Worm (Caenorhabditis elegans) whole organism, young adult: ENCODE data around the gene C03C10.2.

Source experiments
- C06A6.2 ChIP-seq: fragments of 200-800 bp; sonication (Bioruptor generic); conservative IDR thresholded peaks from 2 replicates; pipeline ENCODE4 v1.3.6; 2022; ENCODE audit warnings: missing genetic modification characterization, missing compliant biosample characterization
- D2030.7 ChIP-seq: fragments of 200-800 bp; sonication (Bioruptor generic); IDR thresholded peaks from 2 replicates; pipeline ENCODE4 v1.3.6; 2022; ENCODE audit warnings: missing genetic modification reagents, missing genetic modification characterization, missing compliant biosample characterization
- F22D6.2 ChIP-seq: sonication (generic microtip); optimal IDR thresholded peaks from 2 replicates; lab custom pipeline; 2016; ENCODE audit warnings: mild to moderate bottlenecking, missing genetic modification characterization, missing compliant biosample characterization
- F37B4.10 ChIP-seq: fragments of 200-800 bp; sonication (Bioruptor generic); IDR thresholded peaks from 2 replicates; pipeline ENCODE4 v1.3.6; 2022; ENCODE audit warnings: missing genetic modification characterization, missing compliant biosample characterization
- F49E8.2 ChIP-seq: sonication (generic microtip); optimal IDR thresholded peaks from 3 replicates; lab custom pipeline; 2017; ENCODE audit warnings: missing genetic modification characterization, mild to moderate bottlenecking, missing compliant biosample characterization, antibody characterized with exemption, moderate library complexity; ENCODE audit not compliant: insufficient read depth
- ZK185.1 ChIP-seq: sonication (generic microtip); optimal IDR thresholded peaks from 2 replicates; lab custom pipeline; 2016; ENCODE audit warnings: mild to moderate bottlenecking, missing genetic modification characterization, missing compliant biosample characterization; ENCODE audit not compliant: poor library complexity, severe bottlenecking
- akir-1 ChIP-seq: fragments of 200-800 bp; sonication (Bioruptor generic); optimal IDR thresholded peaks from 2 replicates; lab custom pipeline; 2018; ENCODE audit warnings: mild to moderate bottlenecking, missing genetic modification characterization, moderate library complexity, missing compliant biosample characterization
- attf-6 ChIP-seq: fragments of 200-800 bp; sonication (Bioruptor generic); IDR thresholded peaks from 2 replicates; pipeline ENCODE4 v1.3.6; 2022; ENCODE audit warnings: missing genetic modification reagents, missing genetic modification characterization, missing compliant biosample characterization
- bed-2 ChIP-seq: fragments of 200-800 bp; sonication (Bioruptor generic); IDR thresholded peaks from 2 replicates; pipeline ENCODE4 v1.3.6; 2022; ENCODE audit warnings: missing genetic modification reagents, missing genetic modification characterization, missing compliant biosample characterization
- cebp-1 ChIP-seq, 2 experiments: fragments of 200-800 bp in 1 of 2; sonication (Bioruptor generic) in 1 of 2; sonication (generic microtip) in 1 of 2; IDR thresholded peaks in 1 of 2; optimal IDR thresholded peaks in 1 of 2; 2 replicates each; pipeline versions ENCODE4 v1.3.6 to Lab custom; 2017 to 2022; ENCODE audit warnings: missing compliant biosample characterization in 2 of 2, missing genetic modification characterization in 2 of 2, mild to moderate bottlenecking in 1 of 2, missing genetic modification reagents in 1 of 2, moderate library complexity in 1 of 2
- ceh-40 ChIP-seq: fragments of 200-800 bp; sonication (Bioruptor generic); IDR thresholded peaks from 2 replicates; pipeline ENCODE4 v1.3.6; 2022; ENCODE audit warnings: missing genetic modification characterization, missing compliant biosample characterization
- ceh-58 ChIP-seq: fragments of 200-800 bp; sonication (Bioruptor generic); IDR thresholded peaks from 2 replicates; pipeline ENCODE4 v1.3.6; 2022; ENCODE audit warnings: missing genetic modification characterization, missing compliant biosample characterization
- ceh-79 ChIP-seq: sonication (generic microtip); optimal IDR thresholded peaks from 2 replicates; lab custom pipeline; 2017; ENCODE audit warnings: mild to moderate bottlenecking, missing genetic modification characterization, missing compliant biosample characterization
- ceh-91 ChIP-seq: fragments of 200-800 bp; sonication (Bioruptor generic); IDR thresholded peaks from 2 replicates; pipeline ENCODE4 v1.3.6; 2022; ENCODE audit warnings: missing genetic modification reagents, missing genetic modification characterization, missing compliant biosample characterization
- die-1 ChIP-seq: sonication (generic microtip); optimal IDR thresholded peaks from 2 replicates; lab custom pipeline; 2016; ENCODE audit warnings: missing genotype, mild to moderate bottlenecking, missing genetic modification characterization, missing compliant biosample characterization
- dpff-1 ChIP-seq: sonication (generic microtip); optimal IDR thresholded peaks from 2 replicates; lab custom pipeline; 2017; ENCODE audit warnings: mild to moderate bottlenecking, missing genetic modification characterization, missing compliant biosample characterization
- dpl-1 ChIP-seq: fragments of 150-350 bp; optimal IDR thresholded peaks from 2 replicates; lab custom pipeline; 2014; ENCODE audit warnings: missing biosample characterization, missing genetic modification reagents, missing genetic modification characterization
- efl-1 ChIP-seq: fragments of 150-350 bp; optimal IDR thresholded peaks from 2 replicates; lab custom pipeline; 2014; ENCODE audit warnings: missing biosample characterization, missing genetic modification reagents, missing genetic modification characterization
- egrh-3 ChIP-seq: fragments of 200-800 bp; sonication (Bioruptor generic); IDR thresholded peaks from 2 replicates; pipeline ENCODE4 v1.3.6; 2022; ENCODE audit warnings: missing genetic modification reagents, missing genetic modification characterization, missing compliant biosample characterization
- hmg-1.2 ChIP-seq: fragments of 200-800 bp; sonication (Bioruptor generic); IDR thresholded peaks from 2 replicates; pipeline ENCODE4 v1.3.6; 2022; ENCODE audit warnings: missing genetic modification reagents, missing genetic modification characterization, missing compliant biosample characterization
- hsf-1 ChIP-seq: fragments of 200-800 bp; sonication (Bioruptor generic); IDR thresholded peaks from 2 replicates; pipeline ENCODE4 v1.3.6; 2022; ENCODE audit warnings: missing genetic modification reagents, missing genetic modification characterization, missing compliant biosample characterization
- lin-35 ChIP-seq, 3 experiments: fragments of 150-350 bp in 2 of 3; sonication (generic microtip) in 1 of 3; optimal IDR thresholded peaks; 2 replicates each; lab custom pipeline; 2014 to 2018; ENCODE audit warnings: missing biosample characterization in 3 of 3, missing genetic modification characterization in 3 of 3, missing genetic modification reagents in 3 of 3
- lin-54 ChIP-seq: fragments of 200-800 bp; sonication (Bioruptor generic); optimal IDR thresholded peaks from 2 replicates; lab custom pipeline; 2018; ENCODE audit warnings: mild to moderate bottlenecking, missing genetic modification characterization, missing compliant biosample characterization
- lir-1 ChIP-seq: fragments of 200-800 bp; sonication (Bioruptor generic); conservative IDR thresholded peaks from 2 replicates; pipeline ENCODE4 v1.3.6; 2022; ENCODE audit warnings: missing genetic modification reagents, missing genetic modification characterization, missing compliant biosample characterization
- madf-3 ChIP-seq: fragments of 200-800 bp; sonication (Bioruptor generic); IDR thresholded peaks from 2 replicates; pipeline ENCODE4 v1.3.6; 2022; ENCODE audit warnings: missing genetic modification reagents, missing genetic modification characterization, missing compliant biosample characterization
- madf-6 ChIP-seq: fragments of 200-800 bp; sonication (Bioruptor generic); IDR thresholded peaks from 2 replicates; pipeline ENCODE4 v1.3.6; 2022; ENCODE audit warnings: missing genetic modification reagents, missing genetic modification characterization, missing compliant biosample characterization
- madf-8 ChIP-seq: fragments of 200-800 bp; sonication (Bioruptor generic); conservative IDR thresholded peaks from 2 replicates; pipeline ENCODE4 v1.3.6; 2022; ENCODE audit warnings: missing genetic modification reagents, missing genetic modification characterization, missing compliant biosample characterization
- mcd-1 ChIP-seq: fragments of 200-800 bp; sonication (Bioruptor generic); IDR thresholded peaks from 2 replicates; pipeline ENCODE4 v1.3.6; 2022; ENCODE audit warnings: missing genetic modification reagents, missing genetic modification characterization, missing compliant biosample characterization
- mel-28 ChIP-seq: sonication (generic microtip); optimal IDR thresholded peaks from 2 replicates; lab custom pipeline; 2016; ENCODE audit warnings: borderline replicate concordance, mild to moderate bottlenecking, missing genetic modification characterization, missing compliant biosample characterization
- mes-4 ChIP-seq: sonication (generic microtip); optimal IDR thresholded peaks from 2 replicates; lab custom pipeline; 2016; ENCODE audit warnings: missing genotype, missing genetic modification characterization, missing compliant biosample characterization
- nhr-120 ChIP-seq: fragments of 200-800 bp; sonication (Bioruptor generic); IDR thresholded peaks from 2 replicates; pipeline ENCODE4 v1.3.6; 2022; ENCODE audit warnings: missing genetic modification characterization, missing compliant biosample characterization
- pbrm-1 ChIP-seq: fragments of 200-800 bp; sonication (Bioruptor generic); IDR thresholded peaks from 2 replicates; pipeline ENCODE4 v1.3.6; 2022; ENCODE audit warnings: missing genetic modification reagents, missing genetic modification characterization, missing compliant biosample characterization
- rpc-1 ChIP-seq, 2 experiments: fragments of 150-350 bp in 1 of 2; sonication (generic microtip) in 1 of 2; optimal IDR thresholded peaks; 2 replicates each; lab custom pipeline; 2014 to 2018; ENCODE audit warnings: missing biosample characterization in 1 of 2, missing genetic modification characterization in 1 of 2, missing genetic modification reagents in 1 of 2, missing genotype in 1 of 2
- sea-2 ChIP-seq: fragments of 200-800 bp; sonication (Bioruptor generic); IDR thresholded peaks from 2 replicates; pipeline ENCODE4 v1.3.6; 2022; ENCODE audit warnings: missing genetic modification characterization, missing compliant biosample characterization
- snpc-1.1 ChIP-seq: sonication (generic microtip); optimal IDR thresholded peaks from 2 replicates; lab custom pipeline; 2017; ENCODE audit warnings: missing genetic modification characterization, mild to moderate bottlenecking, missing compliant biosample characterization, antibody characterized with exemption, moderate library complexity, missing genotype, missing genetic modification reagents; ENCODE audit not compliant: insufficient read depth
- somi-1 ChIP-seq: fragments of 200-800 bp; sonication (Bioruptor generic); optimal IDR thresholded peaks from 2 replicates; lab custom pipeline; 2018; ENCODE audit warnings: mild to moderate bottlenecking, missing genetic modification characterization, missing compliant biosample characterization
- sptf-2 ChIP-seq: fragments of 200-800 bp; sonication (Bioruptor generic); optimal IDR thresholded peaks from 2 replicates; lab custom pipeline; 2018; ENCODE audit warnings: mild to moderate bottlenecking, missing genetic modification characterization, missing compliant biosample characterization
- tbp1 ChIP-seq: fragments of 200-800 bp; sonication (Bioruptor generic); optimal IDR thresholded peaks from 2 replicates; lab custom pipeline; 2018; ENCODE audit warnings: mild to moderate bottlenecking, missing genetic modification characterization, missing compliant biosample characterization
- zfh-2 ChIP-seq: fragments of 200-800 bp; sonication (Bioruptor generic); conservative IDR thresholded peaks from 2 replicates; pipeline ENCODE4 v1.3.6; 2022; ENCODE audit warnings: missing genetic modification reagents, missing genetic modification characterization, missing compliant biosample characterization

Gene C03C10.2

DNA sequence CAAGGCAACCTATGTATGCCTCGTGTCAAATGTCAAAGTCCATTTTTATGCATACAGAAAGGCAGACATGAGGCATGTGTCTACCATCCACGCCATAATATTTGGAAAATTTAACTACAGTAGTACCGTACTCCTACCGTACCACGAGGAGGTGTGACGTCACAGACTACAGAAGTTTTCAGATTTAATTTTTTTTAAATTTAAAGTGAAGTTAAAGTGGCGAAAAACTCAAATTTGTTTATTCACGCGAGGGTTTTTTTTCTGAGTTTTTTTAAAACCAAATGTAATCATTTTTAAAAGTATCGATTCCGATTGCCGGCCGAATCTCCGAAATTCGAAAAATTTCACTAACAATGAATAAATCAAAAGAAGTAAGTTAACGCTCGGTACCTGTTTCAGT, at the start of gene C03C10.2:
Gene C03C10.2 (plus strand): TSS at position 301 of the 400 bp plus-strand sequence.
- TF ChIP-seq F49E8.2 (tag; lab: Kevin White, UChicago) = no peak
- TF ChIP-seq somi-1 (GFP tag; lab: Kevin White, UChicago) = no peak
- TF ChIP-seq mel-28 = no peak
- no peak for TF ChIP-seq madf-8
- TF ChIP-seq ceh-79 (tag; lab: Kevin White, UChicago) = no peak
- no peak for TF ChIP-seq ZK185.1 (tag; lab: Kevin White, UChicago)
- no peak for TF ChIP-seq D2030.7 (GFP tag; lab: Robert Waterston, UW)
- no peak for TF ChIP-seq attf-6 (GFP tag; lab: Robert Waterston, UW)
- no peak for TF ChIP-seq die-1 (tag; lab: Kevin White, UChicago)
- TF ChIP-seq rpc-1 (optimal IDR thresholded peaks at IDR 0.05; lab: Kevin White, UChicago) = no peak
- no peak for TF ChIP-seq rpc-1 (tag; optimal IDR thresholded peaks at IDR 0.05; lab: Kevin White, UChicago)
- TF ChIP-seq F22D6.2 (tag; lab: Kevin White, UChicago) = no peak
- no peak for TF ChIP-seq lin-54
- TF ChIP-seq egrh-3 (GFP tag; lab: Robert Waterston, UW) = no peak

DNA sequence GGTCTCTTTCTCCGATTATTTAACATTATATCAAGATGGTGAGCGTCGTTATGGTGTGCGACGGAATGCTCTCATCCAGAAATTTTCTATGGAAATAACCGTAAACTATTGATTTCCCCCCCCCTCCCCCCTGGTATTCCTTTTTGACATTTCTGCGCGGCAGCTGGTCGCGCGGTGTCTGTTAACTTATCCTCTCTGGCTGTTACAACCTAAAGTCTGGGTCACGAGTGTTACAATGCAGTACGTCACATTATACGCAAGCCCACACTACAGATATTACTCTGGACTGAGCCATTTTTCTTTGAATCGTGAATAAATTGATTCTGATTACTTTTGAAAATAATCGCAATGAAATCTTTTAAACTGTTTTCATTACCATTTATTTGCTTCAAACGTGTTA, 41.7 kb upstream of the C03C10.2 start:
- TF ChIP-seq lir-1 (GFP tag; lab: Robert Waterston, UW) (no peak), F37B4.10 (GFP tag; lab: Robert Waterston, UW) (no peak), die-1 (tag; lab: Kevin White, UChicago) (no peak), ceh-40 (no peak), nhr-120 (GFP tag; lab: Robert Waterston, UW) (no peak), akir-1 (no peak), C06A6.2 (no peak), sptf-2 (GFP tag; lab: Kevin White, UChicago) (no peak), hsf-1 (GFP tag; lab: Robert Waterston, UW) (no peak)

DNA sequence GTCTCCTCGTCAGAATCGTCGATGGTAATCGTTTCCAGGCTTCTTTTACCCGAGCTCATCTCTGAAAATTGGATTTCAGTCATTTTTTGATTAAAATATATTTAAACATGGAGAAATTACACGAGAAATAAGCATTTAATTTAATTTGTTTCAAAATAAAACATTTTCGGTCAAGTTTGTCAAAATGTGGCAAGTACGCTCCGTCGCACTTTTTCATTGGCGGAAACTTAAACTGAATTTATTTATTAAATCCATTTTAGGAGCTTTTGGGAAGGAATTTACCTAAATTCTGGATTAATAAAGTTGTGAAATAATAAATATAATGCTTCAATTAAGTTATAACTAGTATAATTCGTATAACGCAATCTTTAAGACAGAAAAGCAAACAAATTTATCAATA, 33.0 kb upstream of the C03C10.2 start, which contains the start of gene rcq-5:
Gene rcq-5 (minus strand): TSS at position 83 of the 400 bp plus-strand sequence.
- no peak for TF ChIP-seq bed-2 (GFP tag; lab: Robert Waterston, UW)
- no peak for TF ChIP-seq cebp-1 (GFP tag; IDR thresholded peaks at IDR 0.05; lab: Robert Waterston, UW)
- TF ChIP-seq cebp-1 (tag; optimal IDR thresholded peaks at IDR 0.05; lab: Kevin White, UChicago) = no peak
- peak; percentile 64 for TF ChIP-seq efl-1 (GFP tag; lab: Kevin White, UChicago)
- TF ChIP-seq dpl-1 = peak; percentile 34
- no peak for TF ChIP-seq C06A6.2
- no peak for TF ChIP-seq hmg-1.2 (GFP tag; lab: Robert Waterston, UW)
- no peak for TF ChIP-seq snpc-1.1 (tag; lab: Kevin White, UChicago)
- TF ChIP-seq pbrm-1 = no peak
- peak; percentile 78 for TF ChIP-seq mcd-1
- TF ChIP-seq dpff-1 = no peak
- TF ChIP-seq lin-35 (GFP tag; optimal IDR thresholded peaks at IDR 0.05; lab: Kevin White, UChicago) = peak in 1 of 3 experiments; percentile 58
- no peak for TF ChIP-seq tbp1 (GFP tag; lab: Kevin White, UChicago)
- TF ChIP-seq zfh-2 (GFP tag; lab: Robert Waterston, UW) = no peak
- TF ChIP-seq ceh-58 (GFP tag; lab: Robert Waterston, UW) = no peak
- TF ChIP-seq sea-2 = no peak
- TF ChIP-seq ceh-91 (GFP tag; lab: Robert Waterston, UW) = no peak
- no peak for TF ChIP-seq madf-3 (GFP tag; lab: Robert Waterston, UW)
- TF ChIP-seq madf-6 (GFP tag; lab: Robert Waterston, UW) = no peak
- no peak for TF ChIP-seq mes-4 (tag; lab: Kevin White, UChicago)
- peak; percentile 57 for TF ChIP-seq lin-54
